Worm (Caenorhabditis elegans): ENCODE measurements around the gene sgo-1.
A peak's percentile ranks its signal among the peaks of the same experiment; 100 is the strongest.

Gene sgo-1

ce11 chrIV:7775725-7776124 lies 20.6 kb downstream of the sgo-1 start, which contains the start of gene swd-2.1:
swd-2.1 (plus strand) TSS chrIV:7776025.
- no peak for TF ChIP-seq lin-39 (tag; optimal IDR thresholded peaks at IDR 0.05)
- TF ChIP-seq lin-15B (tag; optimal IDR thresholded peaks at IDR 0.05) = no peak
- TF ChIP-seq egl-5 (tag; optimal IDR thresholded peaks at IDR 0.05) = no peak
- no peak for TF ChIP-seq pqm-1 (tag; optimal IDR thresholded peaks at IDR 0.05)
- TF ChIP-seq ceh-82 (tag; optimal IDR thresholded peaks at IDR 0.05) = no peak
- TF ChIP-seq fkh-10 (GFP tag; optimal IDR thresholded peaks at IDR 0.05) = no peak
- no peak for TF ChIP-seq fos-1 (tag; optimal IDR thresholded peaks at IDR 0.05)
- no peak for TF ChIP-seq elt-2 (tag; optimal IDR thresholded peaks at IDR 0.05)
- TF ChIP-seq unc-39 (tag; optimal IDR thresholded peaks at IDR 0.05) = no peak
- TF ChIP-seq daf-12 (tag; optimal IDR thresholded peaks at IDR 0.05) = no peak
- no peak for TF ChIP-seq R02D3.7 (tag; optimal IDR thresholded peaks at IDR 0.05)
- TF ChIP-seq nhr-237 (tag; optimal IDR thresholded peaks at IDR 0.05) = no peak
- TF ChIP-seq zag-1 (tag; optimal IDR thresholded peaks at IDR 0.05) = no peak
- no peak for TF ChIP-seq ztf-11 (tag; optimal IDR thresholded peaks at IDR 0.05)
- TF ChIP-seq mdl-1 (tag; optimal IDR thresholded peaks at IDR 0.05) = no peak
- TF ChIP-seq nhr-28 (tag; optimal IDR thresholded peaks at IDR 0.05) = no peak
- no peak for TF ChIP-seq elt-3 (tag; optimal IDR thresholded peaks at IDR 0.05)

- TF ChIP-seq fkh-2 (tag; optimal IDR thresholded peaks at IDR 0.05) (no peak), ceh-28 (tag; optimal IDR thresholded peaks at IDR 0.05) (no peak), lin-39 (tag; optimal IDR thresholded peaks at IDR 0.05) (no peak), pha-4 (tag; optimal IDR thresholded peaks at IDR 0.05) (peak; percentile 72), nhr-76 (tag; optimal IDR thresholded peaks at IDR 0.05) (no peak), R02D3.7 (tag; optimal IDR thresholded peaks at IDR 0.05) (peak; percentile 5), snpc-4 (tag; optimal IDR thresholded peaks at IDR 0.05) (peak; percentile 13), nhr-28 (tag; optimal IDR thresholded peaks at IDR 0.05) (no peak), nhr-77 (tag; optimal IDR thresholded peaks at IDR 0.05) (no peak), elt-2 (tag; optimal IDR thresholded peaks at IDR 0.05) (peak; percentile 3), nhr-23 (tag; optimal IDR thresholded peaks at IDR 0.05) (peak; percentile 28), eor-1 (tag; optimal IDR thresholded peaks at IDR 0.05) (no peak), zag-1 (tag; optimal IDR thresholded peaks at IDR 0.05) (no peak), lsy-12 (tag; optimal IDR thresholded peaks at IDR 0.05) (no peak), jun-1 (tag; optimal IDR thresholded peaks at IDR 0.05) (no peak), ama-1 (optimal IDR thresholded peaks at IDR 0.05) (no peak), ceh-82 (tag; optimal IDR thresholded peaks at IDR 0.05) (no peak), ceh-9 (tag; optimal IDR thresholded peaks at IDR 0.05) (no peak), mdl-1 (tag; optimal IDR thresholded peaks at IDR 0.05) (no peak), lin-15B (tag; optimal IDR thresholded peaks at IDR 0.05) (peak; percentile 75), nhr-25 (tag; optimal IDR thresholded peaks at IDR 0.05) (no peak), nhr-12 (tag; optimal IDR thresholded peaks at IDR 0.05) (no peak)
Measured at ce11 chrIV:7774206-7774605, 22.1 kb downstream of the sgo-1 start, which contains the start of the genes hcf-1 and swd-2.2. hcf-1 (minus strand) TSS chrIV:7774275. swd-2.2 (plus strand) TSS chrIV:7774411.

DNA sequence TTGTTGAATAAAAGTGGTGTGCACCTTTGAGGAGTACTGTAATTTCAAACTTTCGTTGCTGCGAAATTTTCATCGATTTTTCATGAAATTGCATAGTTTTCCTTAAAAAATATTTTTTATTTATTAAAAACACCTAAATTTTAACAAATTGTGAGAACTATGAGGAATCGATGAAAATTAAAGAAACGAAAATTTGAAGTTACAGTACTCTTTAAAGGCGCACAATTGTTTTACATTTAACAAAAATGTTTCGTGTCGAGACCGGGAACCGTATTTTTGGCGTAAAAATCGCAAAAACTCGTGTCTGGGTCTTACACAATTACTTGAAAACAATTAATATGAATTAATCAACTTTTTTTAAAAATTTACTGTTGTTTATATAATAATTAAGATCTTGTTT lies 26.1 kb downstream of the sgo-1 start, which contains the start of gene rdl-1:
Gene rdl-1 (minus strand): TSS at position 101 of the 400 bp plus-strand sequence.
- TF ChIP-seq eor-1 (tag; optimal IDR thresholded peaks at IDR 0.05) = no peak

DNA sequence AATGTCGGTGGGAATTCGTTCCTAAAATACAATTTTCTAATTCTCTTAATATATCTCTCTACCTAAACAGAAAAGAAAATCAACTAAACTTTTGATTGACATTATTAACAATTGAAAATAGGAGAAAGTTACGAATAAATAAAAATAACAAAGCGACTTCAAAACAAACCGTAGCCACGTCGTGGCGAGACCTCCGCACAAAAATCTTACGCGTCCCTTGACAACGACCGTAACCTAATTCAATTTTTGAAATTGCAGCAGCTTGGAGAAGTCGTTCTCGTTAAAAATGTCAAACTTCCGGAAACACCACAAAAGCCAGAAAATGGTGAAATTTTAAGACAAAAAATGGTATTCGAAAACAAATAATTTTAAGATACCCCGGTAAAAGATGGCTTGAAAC lies 32.0 kb downstream of the sgo-1 start:
- TF ChIP-seq tbx-2 (tag; optimal IDR thresholded peaks at IDR 0.05) = no peak

- no peak for TF ChIP-seq mml-1 (tag; optimal IDR thresholded peaks at IDR 0.05)
- TF ChIP-seq ama-1 (optimal IDR thresholded peaks at IDR 0.05) = no peak
- TF ChIP-seq ceh-82 (tag; optimal IDR thresholded peaks at IDR 0.05) = no peak
- no peak for TF ChIP-seq ztf-11 (tag; optimal IDR thresholded peaks at IDR 0.05)
Measured at ce11 chrIV:7763748-7764147, 32.5 kb downstream of the sgo-1 start, which contains the start of the genes C46A5.6 and C46A5.1. C46A5.6 (minus strand) TSS chrIV:7763848. C46A5.1 (plus strand) TSS chrIV:7763931.

DNA sequence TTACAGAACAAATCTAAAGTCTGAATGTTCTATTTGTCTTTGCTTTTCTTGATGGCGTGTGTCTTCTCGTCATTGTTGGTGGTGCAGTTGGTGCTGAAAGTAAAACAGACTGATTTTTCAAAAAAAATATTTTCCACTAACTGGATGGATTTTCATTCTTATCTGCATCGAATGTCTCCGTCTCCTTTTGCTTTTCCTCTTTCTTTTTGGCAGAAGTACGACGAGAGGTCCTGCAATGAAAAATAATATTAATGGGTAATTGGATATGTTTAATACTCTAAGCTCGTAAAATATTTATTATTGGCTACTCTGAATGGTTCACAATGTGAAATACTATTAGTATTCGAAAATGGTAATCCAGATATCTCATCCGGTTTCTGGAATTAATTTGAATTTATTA lies 36.2 kb downstream of the sgo-1 start, which contains the start of gene del-7:
Gene del-7 (plus strand): TSS at position 301 of the 400 bp plus-strand sequence.
- no peak for TF ChIP-seq nhr-237 (tag; optimal IDR thresholded peaks at IDR 0.05)
- no peak for TF ChIP-seq elt-3 (tag; optimal IDR thresholded peaks at IDR 0.05)
- no peak for TF ChIP-seq nhr-77 (tag; optimal IDR thresholded peaks at IDR 0.05)
- no peak for TF ChIP-seq nhr-67 (tag; optimal IDR thresholded peaks at IDR 0.05)
- no peak for TF ChIP-seq nhr-25 (tag; optimal IDR thresholded peaks at IDR 0.05)
- TF ChIP-seq lin-39 (tag; optimal IDR thresholded peaks at IDR 0.05) = no peak
- no peak for TF ChIP-seq daf-12 (tag; optimal IDR thresholded peaks at IDR 0.05)

Data from whole organism, L3 larva.